Worm (Caenorhabditis elegans): ENCODE measurements around the gene alkb-7.

Gene alkb-7

ce11 chrII:12787831-12788248 is at the start of gene alkb-7:
Gene alkb-7, minus strand, starts transcription at chrII:12788153.
- TF ChIP-seq sup-37 (GFP tag; optimal IDR thresholded peaks at IDR 0.05) (peak; percentile 9), snu-23 (GFP tag; optimal IDR thresholded peaks at IDR 0.05) (no peak), fkh-8 (tag; optimal IDR thresholded peaks at IDR 0.05) (no peak), ztf-4 (tag; optimal IDR thresholded peaks at IDR 0.05) (peak; percentile 2), F16B12.6 (tag; optimal IDR thresholded peaks at IDR 0.05) (no peak), efl-1 (optimal IDR thresholded peaks at IDR 0.05) (no peak), efl-1 (GFP tag; optimal IDR thresholded peaks at IDR 0.05 in 1 of 2) (peak in 1 of 2 experiments; percentile 70), nhr-77 (tag; optimal IDR thresholded peaks at IDR 0.05) (no peak), egl-13 (tag; optimal IDR thresholded peaks at IDR 0.05) (no peak), aly-2 (tag; optimal IDR thresholded peaks at IDR 0.05) (no peak), blmp-1 (tag; optimal IDR thresholded peaks at IDR 0.05) (no peak)

ce11 chrII:12830347-12830746 is 42.4 kb upstream of the alkb-7 start, which contains the start of gene bcmo-1:
Gene bcmo-1, plus strand, starts transcription at chrII:12830676.
- TF ChIP-seq nhr-77 (tag; optimal IDR thresholded peaks at IDR 0.05) (no peak), nhr-20 (tag; optimal IDR thresholded peaks at IDR 0.05) (peak; percentile 25), lsy-2 (tag; optimal IDR thresholded peaks at IDR 0.05) (no peak)

DNA sequence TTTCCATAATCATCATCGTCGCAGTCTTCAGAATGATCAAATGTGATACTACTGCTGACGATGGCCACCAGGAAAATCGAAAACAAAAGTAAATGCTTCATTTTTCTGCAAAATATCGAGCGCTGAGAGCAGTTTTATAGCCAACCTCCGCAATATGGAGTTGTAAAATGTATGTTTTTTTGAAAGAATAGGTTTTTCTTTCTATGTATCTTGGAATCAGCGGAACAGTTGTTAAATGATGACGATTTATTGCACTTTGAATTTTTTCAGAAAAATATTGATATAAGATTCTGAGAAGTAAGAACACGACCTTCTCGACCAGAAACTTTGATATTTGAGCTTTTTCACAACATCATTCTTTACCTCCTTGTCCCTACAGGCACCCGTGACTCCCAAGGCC is 40.9 kb upstream of the alkb-7 start, which contains the start of gene Y46G5A.23:
TSS of gene Y46G5A.23 (minus strand) at position 101 of the 400 bp plus-strand sequence.
- TF ChIP-seq unc-130 (tag; optimal IDR thresholded peaks at IDR 0.05) (no peak), nhr-76 (tag; optimal IDR thresholded peaks at IDR 0.05) (no peak), nhr-90 (tag; optimal IDR thresholded peaks at IDR 0.05; ENCODE audit: poor library complexity) (no peak), hlh-4 (tag; optimal IDR thresholded peaks at IDR 0.05) (no peak), rnt-1 (tag; optimal IDR thresholded peaks at IDR 0.05) (no peak), grh-1 (GFP tag; IDR thresholded peaks at IDR 0.05) (no peak)

DNA sequence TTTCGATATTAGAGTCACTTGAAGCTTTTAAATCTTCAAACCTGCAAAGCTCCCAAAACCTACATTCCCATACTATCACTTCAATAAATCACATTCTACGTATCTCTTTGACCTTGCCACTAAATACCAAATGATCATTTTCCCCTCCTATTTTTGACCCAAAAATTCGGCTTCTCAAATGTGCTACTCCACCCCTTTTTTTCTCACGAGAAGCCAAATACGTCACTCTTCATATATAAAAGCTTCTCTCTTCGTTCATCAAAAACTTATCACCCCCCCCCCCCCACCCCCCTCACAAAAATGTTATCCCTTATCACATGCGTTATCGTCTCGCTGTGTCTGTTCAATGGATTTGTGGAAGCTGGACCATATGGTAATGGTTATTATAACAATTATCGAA is 38.8 kb upstream of the alkb-7 start, which contains the start of gene Y46G5A.38:
TSS of gene Y46G5A.38 (plus strand) at position 301 of the 400 bp plus-strand sequence.
- TF ChIP-seq C34B4.2 (tag; optimal IDR thresholded peaks at IDR 0.05), result no peak
- no peak for TF ChIP-seq unc-62 (GFP tag; optimal IDR thresholded peaks at IDR 0.05)
- TF ChIP-seq nhr-11 (tag; optimal IDR thresholded peaks at IDR 0.05), result no peak
- no peak for TF ChIP-seq snpc-4 (tag; optimal IDR thresholded peaks at IDR 0.05)
- TF ChIP-seq blmp-1 (tag; optimal IDR thresholded peaks at IDR 0.05), result no peak
- TF ChIP-seq efl-3 (GFP tag; optimal IDR thresholded peaks at IDR 0.05), result no peak
- no peak for TF ChIP-seq dsc-1 (tag; optimal IDR thresholded peaks at IDR 0.05)
- TF ChIP-seq efl-1 (optimal IDR thresholded peaks at IDR 0.05), result no peak
- TF ChIP-seq efl-1 (GFP tag; optimal IDR thresholded peaks at IDR 0.05 in 1 of 2), result no peak
- no peak for TF ChIP-seq tlp-1 (tag; optimal IDR thresholded peaks at IDR 0.05)

DNA sequence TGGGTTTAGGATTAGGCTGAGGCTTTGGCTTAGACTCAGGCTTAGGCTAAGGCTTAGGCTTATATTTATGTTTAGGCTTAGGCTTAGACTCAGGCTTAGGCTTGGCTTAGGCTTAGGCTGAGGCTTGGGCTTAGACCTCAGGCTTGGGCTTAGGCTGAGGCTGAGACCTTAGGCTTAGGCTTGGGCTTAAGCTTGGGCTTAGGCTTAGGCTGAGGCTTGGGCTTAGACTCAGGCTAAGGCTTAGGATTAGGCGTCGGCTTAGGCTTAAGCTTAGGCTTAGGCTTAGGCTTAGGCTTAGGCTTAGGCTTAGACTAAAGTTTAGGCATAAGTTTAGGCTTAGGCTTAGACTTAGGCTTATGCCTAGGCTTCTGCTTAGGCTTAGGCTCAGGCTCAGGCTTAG is 36.5 kb upstream of the alkb-7 start:
- TF ChIP-seq isw-1 (GFP tag; IDR thresholded peaks at IDR 0.05) (no peak), zag-1 (tag; optimal IDR thresholded peaks at IDR 0.05) (no peak), ztf-4 (tag; optimal IDR thresholded peaks at IDR 0.05) (no peak), mef-2 (tag; optimal IDR thresholded peaks at IDR 0.05) (no peak), irx-1 (tag; optimal IDR thresholded peaks at IDR 0.05) (no peak), nhr-28 (tag; optimal IDR thresholded peaks at IDR 0.05) (no peak), lin-15B (tag; optimal IDR thresholded peaks at IDR 0.05) (no peak), lin-14 (GFP tag; optimal IDR thresholded peaks at IDR 0.05) (no peak), hlh-17 (GFP tag; optimal IDR thresholded peaks at IDR 0.05; ENCODE audit: borderline replicate concordance) (no peak), unc-86 (tag; optimal IDR thresholded peaks at IDR 0.05) (no peak), egl-13 (tag; optimal IDR thresholded peaks at IDR 0.05) (no peak), nhr-12 (tag; optimal IDR thresholded peaks at IDR 0.05) (no peak), ceh-63 (GFP tag; optimal IDR thresholded peaks at IDR 0.05) (no peak), C16A3.4 (tag; optimal IDR thresholded peaks at IDR 0.05) (no peak)
